Fruit fly (Drosophila melanogaster): ENCODE results near the gene CG6592.

dm6 chr3L:6076429-6076828, 17.0 kb downstream of the CG6592 start, which contains the start of gene ssp6:
- no peak for TF ChIP-seq CG12768 (GFP tag; optimal IDR thresholded peaks at IDR 0.05)
- no peak for TF ChIP-seq Hr96 (GFP tag; optimal IDR thresholded peaks at IDR 0.05)
- no peak for TF ChIP-seq CG5204 (GFP tag; optimal IDR thresholded peaks at IDR 0.05)
- no peak for TF ChIP-seq CG14711 (tag; optimal IDR thresholded peaks at IDR 0.05)
- no peak for TF ChIP-seq CG7101 (tag; optimal IDR thresholded peaks at IDR 0.05)
- TF ChIP-seq Clk (GFP tag; optimal IDR thresholded peaks at IDR 0.05) = no peak

Data from whole organism, adult.